Fruit fly (Drosophila melanogaster) whole organism, adult: Measurements from ENCODE around the gene Dus3.

Source experiments
- CG11617 ChIP-seq: fragments of 200-800 bp; sonication (Bioruptor generic); optimal IDR thresholded peaks from 2 replicates; lab custom pipeline; 2017; ENCODE audit warnings: mild to moderate bottlenecking, missing biosample characterization, missing genetic modification reagents, missing genetic modification characterization
- CG12768 ChIP-seq: fragments of 200-800 bp; sonication (Bioruptor generic); optimal IDR thresholded peaks from 2 replicates; lab custom pipeline; 2017; ENCODE audit warnings: missing biosample characterization, missing genetic modification characterization, mild to moderate bottlenecking, moderate library complexity, missing genetic modification reagents
- CG14711 ChIP-seq: fragments of 200-800 bp; sonication (Bioruptor generic); optimal IDR thresholded peaks from 2 replicates; lab custom pipeline; 2018; ENCODE audit warnings: missing biosample characterization, mild to moderate bottlenecking, missing genetic modification characterization, moderate library complexity
- CG1620 ChIP-seq: fragments of 200-800 bp; sonication (Bioruptor generic); optimal IDR thresholded peaks from 2 replicates; lab custom pipeline; 2016; ENCODE audit warnings: missing biosample characterization, missing genetic modification characterization
- CG33017 ChIP-seq: fragments of 200-800 bp; sonication (Bioruptor generic); optimal IDR thresholded peaks from 2 replicates; lab custom pipeline; 2018; ENCODE audit warnings: missing biosample characterization, mild to moderate bottlenecking, missing genetic modification characterization, moderate library complexity
- CG5204 ChIP-seq: fragments of 200-800 bp; sonication (Bioruptor generic); optimal IDR thresholded peaks from 2 replicates; lab custom pipeline; 2016; ENCODE audit warnings: missing biosample characterization, missing genetic modification characterization
- CG7045 ChIP-seq: fragments of 200-800 bp; sonication (Bioruptor generic); optimal IDR thresholded peaks from 2 replicates; lab custom pipeline; 2017; ENCODE audit warnings: missing biosample characterization, mild to moderate bottlenecking, missing genetic modification characterization
- CG7101 ChIP-seq: fragments of 200-800 bp; sonication (Bioruptor generic); optimal IDR thresholded peaks from 2 replicates; lab custom pipeline; 2018; ENCODE audit warnings: missing biosample characterization, mild to moderate bottlenecking, missing genetic modification characterization, moderate library complexity
- Clk ChIP-seq: fragments of 200-800 bp; sonication (Bioruptor generic); optimal IDR thresholded peaks from 2 replicates; lab custom pipeline; 2017; ENCODE audit warnings: missing biosample characterization, missing genetic modification characterization
- Crg-1 ChIP-seq: fragments of 200-800 bp; sonication (Bioruptor generic); optimal IDR thresholded peaks from 2 replicates; lab custom pipeline; 2016; ENCODE audit warnings: missing biosample characterization, missing genetic modification characterization
- Hr96 ChIP-seq: fragments of 200-800 bp; sonication (Bioruptor generic); optimal IDR thresholded peaks from 2 replicates; lab custom pipeline; 2016; ENCODE audit warnings: missing biosample characterization, missing genetic modification characterization
- Mnt ChIP-seq: fragments of 200-800 bp; sonication (Bioruptor generic); optimal IDR thresholded peaks from 2 replicates; lab custom pipeline; 2016; ENCODE audit warnings: missing biosample characterization, mild to moderate bottlenecking, missing genetic modification characterization
- bab1 ChIP-seq: fragments of 200-800 bp; sonication (Bioruptor generic); optimal IDR thresholded peaks from 3 replicates; lab custom pipeline; 2019; ENCODE audit warnings: missing biosample characterization, mild to moderate bottlenecking, missing genetic modification characterization, moderate library complexity
- cic ChIP-seq: fragments of 200-800 bp; sonication (Bioruptor generic); optimal IDR thresholded peaks from 2 replicates; lab custom pipeline; 2017; ENCODE audit warnings: missing biosample characterization, mild to moderate bottlenecking, missing genetic modification characterization, moderate library complexity
- cnc ChIP-seq, 2 experiments: fragments of >200 bp; optimal IDR thresholded peaks; 2 replicates each; lab custom pipeline; 2017
- kay ChIP-seq: fragments of 200-800 bp; sonication (Bioruptor generic); peaks from one replicate; lab custom pipeline; 2016; ENCODE audit warnings: missing biosample characterization, missing genetic modification characterization, borderline replicate concordance
- ovo ChIP-seq: fragments of 200-800 bp; sonication (Bioruptor generic); optimal IDR thresholded peaks from 2 replicates; lab custom pipeline; 2016; ENCODE audit warnings: missing biosample characterization, missing genetic modification characterization
- pad ChIP-seq: fragments of 200-800 bp; sonication (Bioruptor generic); optimal IDR thresholded peaks from 3 replicates; lab custom pipeline; 2017; ENCODE audit warnings: missing biosample characterization, missing genetic modification characterization, mild to moderate bottlenecking, moderate library complexity, missing genetic modification reagents
- tj ChIP-seq: fragments of 200-800 bp; sonication (Bioruptor generic); optimal IDR thresholded peaks from 3 replicates; lab custom pipeline; 2017; ENCODE audit warnings: missing biosample characterization, mild to moderate bottlenecking, missing genetic modification characterization, moderate library complexity
- toe ChIP-seq: fragments of 200-800 bp; sonication (Bioruptor generic); optimal IDR thresholded peaks from 2 replicates; lab custom pipeline; 2016; ENCODE audit warnings: missing biosample characterization, missing genetic modification characterization

Gene Dus3

dm6 chr2L:19758511-19759128, at the start of gene Dus3, which contains the start of gene CG10628:
Gene Dus3, plus strand, starts transcription at chr2L:19758879.
Gene CG10628, minus strand, starts transcription at chr2L:19758615.
- TF ChIP-seq cnc (optimal IDR thresholded peaks at IDR 0.05; lab: Kevin White, UChicago) (no peak), ovo (GFP tag; lab: Kevin White, UChicago) (peak; percentile 60), pad (GFP tag; lab: Kevin White, UChicago) (peak; percentile 62), Crg-1 (GFP tag; lab: Kevin White, UChicago) (peak; percentile 62), Mnt (GFP tag; lab: Kevin White, UChicago) (peak; percentile 98), bab1 (GFP tag; lab: Kevin White, UChicago) (peak; percentile 82), CG11617 (peak; percentile 85), Clk (GFP tag; lab: Kevin White, UChicago) (peak; percentile 72), CG7101 (tag; lab: Kevin White, UChicago) (peak; percentile 86), kay (GFP tag; lab: Kevin White, UChicago) (no peak), CG7045 (peak; percentile 81), cic (GFP tag; lab: Kevin White, UChicago) (peak; percentile 20), CG1620 (GFP tag; lab: Kevin White, UChicago) (peak; percentile 81), tj (GFP tag; lab: Kevin White, UChicago) (peak; percentile 60), CG12768 (peak; percentile 82), Hr96 (peak; percentile 80), CG33017 (tag; lab: Kevin White, UChicago) (peak; percentile 81), toe (GFP tag; lab: Kevin White, UChicago) (peak; percentile 88), CG14711 (tag; lab: Kevin White, UChicago) (peak; percentile 78), CG5204 (GFP tag; lab: Kevin White, UChicago) (peak; percentile 88)

- TF ChIP-seq Mnt (GFP tag; lab: Kevin White, UChicago) (no peak), CG12768 (no peak), pad (GFP tag; lab: Kevin White, UChicago) (no peak), tj (GFP tag; lab: Kevin White, UChicago) (no peak), Crg-1 (GFP tag; lab: Kevin White, UChicago) (no peak), cic (GFP tag; lab: Kevin White, UChicago) (no peak), Hr96 (no peak), toe (GFP tag; lab: Kevin White, UChicago) (no peak), CG11617 (no peak), bab1 (GFP tag; lab: Kevin White, UChicago) (no peak), Clk (GFP tag; lab: Kevin White, UChicago) (no peak), ovo (GFP tag; lab: Kevin White, UChicago) (no peak), CG7045 (no peak), CG33017 (tag; lab: Kevin White, UChicago) (no peak), kay (GFP tag; lab: Kevin White, UChicago) (no peak)
These were observed 36.2 kb upstream of the Dus3 start for dm6 chr2L:19722517-19722916.

DNA sequence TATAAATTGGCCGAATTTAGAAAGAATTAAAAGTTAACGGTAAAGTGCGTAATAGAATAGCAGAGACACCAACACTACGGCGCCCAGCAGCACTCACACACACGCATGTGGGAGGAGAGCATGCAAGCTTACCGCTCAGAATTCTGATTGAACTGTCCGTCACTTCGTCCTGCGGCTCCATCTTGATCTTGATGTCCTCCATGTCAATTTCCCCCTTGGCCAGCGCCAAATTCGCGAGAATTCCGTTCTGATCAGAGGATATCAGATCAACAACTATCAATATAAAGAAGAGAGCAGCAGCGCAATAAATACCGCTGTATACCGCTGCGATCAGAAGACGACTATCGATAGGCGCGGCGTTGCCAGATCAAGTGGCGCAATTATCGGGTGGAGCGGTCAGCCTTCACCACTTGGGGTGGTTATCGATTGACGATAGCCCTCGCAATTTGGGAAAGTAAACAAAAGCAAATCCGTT, 23.0 kb upstream of the Dus3 start, which contains the start of the genes CG10462 and Nf-YB:
CG10462 (minus strand) TSS at position 346 of the 475 bp plus-strand sequence.
Nf-YB (plus strand) TSS at position 410 of the 475 bp plus-strand sequence.
- no peak for TF ChIP-seq Hr96
- TF ChIP-seq Mnt (GFP tag; lab: Kevin White, UChicago): no peak
- no peak for TF ChIP-seq kay (GFP tag; lab: Kevin White, UChicago)
- TF ChIP-seq CG12768: no peak
- no peak for TF ChIP-seq CG1620 (GFP tag; lab: Kevin White, UChicago)
- TF ChIP-seq cic (GFP tag; lab: Kevin White, UChicago): no peak
- TF ChIP-seq Clk (GFP tag; lab: Kevin White, UChicago): no peak
- peak; percentile 81 for TF ChIP-seq ovo (GFP tag; lab: Kevin White, UChicago)
- no peak for TF ChIP-seq CG5204 (GFP tag; lab: Kevin White, UChicago)
- no peak for TF ChIP-seq toe (GFP tag; lab: Kevin White, UChicago)
- no peak for TF ChIP-seq CG33017 (tag; lab: Kevin White, UChicago)
- no peak for TF ChIP-seq cnc (optimal IDR thresholded peaks at IDR 0.05; lab: Kevin White, UChicago)
- TF ChIP-seq bab1 (GFP tag; lab: Kevin White, UChicago): peak; percentile 5

DNA sequence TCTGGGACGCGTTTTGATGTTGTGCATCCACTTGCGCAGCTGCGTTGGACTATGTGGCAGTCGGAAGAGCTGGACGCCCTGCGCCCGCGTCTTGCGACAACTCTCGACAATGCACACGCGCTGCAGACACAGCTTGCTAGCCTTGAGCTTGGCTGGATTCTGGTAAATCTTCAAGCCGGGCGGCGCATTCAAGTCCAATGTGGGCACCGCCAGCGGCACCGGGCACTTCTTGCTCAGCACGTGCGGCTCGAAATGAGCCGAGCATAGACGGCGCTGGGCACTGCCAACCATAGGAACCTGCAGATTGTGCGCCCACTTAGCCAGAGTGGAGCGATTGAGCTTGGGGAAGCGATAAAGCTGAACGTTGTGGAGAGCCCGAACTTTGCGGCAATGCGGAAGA, 8.1 kb upstream of the Dus3 start:
- TF ChIP-seq Crg-1 (GFP tag; lab: Kevin White, UChicago): no peak
- no peak for TF ChIP-seq cnc (optimal IDR thresholded peaks at IDR 0.05; lab: Kevin White, UChicago)
- no peak for TF ChIP-seq toe (GFP tag; lab: Kevin White, UChicago)
- TF ChIP-seq ovo (GFP tag; lab: Kevin White, UChicago): no peak
- TF ChIP-seq CG7045: no peak
- TF ChIP-seq Hr96: no peak
- TF ChIP-seq CG5204 (GFP tag; lab: Kevin White, UChicago): no peak
- no peak for TF ChIP-seq CG12768
- no peak for TF ChIP-seq kay (GFP tag; lab: Kevin White, UChicago)
- no peak for TF ChIP-seq Clk (GFP tag; lab: Kevin White, UChicago)
- TF ChIP-seq CG11617: no peak
- TF ChIP-seq bab1 (GFP tag; lab: Kevin White, UChicago): no peak
- TF ChIP-seq CG1620 (GFP tag; lab: Kevin White, UChicago): no peak
- no peak for TF ChIP-seq CG7101 (tag; lab: Kevin White, UChicago)
- no peak for TF ChIP-seq cic (GFP tag; lab: Kevin White, UChicago)
- no peak for TF ChIP-seq CG33017 (tag; lab: Kevin White, UChicago)
- no peak for TF ChIP-seq CG14711 (tag; lab: Kevin White, UChicago)

DNA sequence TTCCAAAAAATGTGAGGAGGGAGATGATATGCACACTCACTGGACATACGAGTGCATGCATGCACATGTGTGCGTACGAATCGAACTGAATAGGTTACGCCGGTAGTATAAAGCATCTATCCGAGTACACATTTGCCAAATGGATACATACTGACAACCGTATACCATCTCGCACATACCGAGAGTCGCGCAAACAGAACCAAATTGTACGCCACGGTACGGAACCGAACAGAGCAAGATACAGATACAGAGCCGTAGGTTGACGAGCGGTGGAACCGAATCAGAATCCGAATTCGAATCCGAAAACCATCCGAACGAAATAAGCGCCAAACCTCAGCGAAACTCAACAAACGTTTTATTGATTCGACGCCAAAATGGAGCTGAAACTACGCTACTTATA, 3.7 kb upstream of the Dus3 start:
- TF ChIP-seq CG33017 (tag; lab: Kevin White, UChicago): no peak
